Worm (Caenorhabditis elegans) whole organism, young adult: Measurements from ENCODE around the gene atfs-1.

Experiments used
- B0019.2 ChIP-seq: fragments of 200-800 bp; sonication (Bioruptor generic); conservative IDR thresholded peaks from 2 replicates; pipeline ENCODE4 v1.3.6; 2022; ENCODE audit warnings: missing genetic modification reagents, missing genetic modification characterization, missing compliant biosample characterization
- B0336.3 ChIP-seq: fragments of 200-800 bp; sonication (Bioruptor generic); IDR thresholded peaks from 2 replicates; pipeline ENCODE4 v1.3.6; 2022; ENCODE audit warnings: missing genetic modification characterization, missing compliant biosample characterization
- C06A6.2 ChIP-seq: fragments of 200-800 bp; sonication (Bioruptor generic); conservative IDR thresholded peaks from 2 replicates; pipeline ENCODE4 v1.3.6; 2022; ENCODE audit warnings: missing genetic modification characterization, missing compliant biosample characterization
- F10E7.11 ChIP-seq: sonication (generic microtip); optimal IDR thresholded peaks from 2 replicates; lab custom pipeline; 2017; ENCODE audit warnings: mild to moderate bottlenecking, missing genetic modification characterization, moderate library complexity, missing compliant biosample characterization
- F22D6.2 ChIP-seq: sonication (generic microtip); optimal IDR thresholded peaks from 2 replicates; lab custom pipeline; 2016; ENCODE audit warnings: mild to moderate bottlenecking, missing genetic modification characterization, missing compliant biosample characterization
- F37B4.10 ChIP-seq: fragments of 200-800 bp; sonication (Bioruptor generic); IDR thresholded peaks from 2 replicates; pipeline ENCODE4 v1.3.6; 2022; ENCODE audit warnings: missing genetic modification characterization, missing compliant biosample characterization
- F39B2.1 ChIP-seq: fragments of 200-800 bp; sonication (Bioruptor generic); IDR thresholded peaks from 2 replicates; pipeline ENCODE4 v1.3.6; 2022; ENCODE audit warnings: missing genetic modification reagents, missing genetic modification characterization, missing compliant biosample characterization
- F49E8.2 ChIP-seq: sonication (generic microtip); optimal IDR thresholded peaks from 3 replicates; lab custom pipeline; 2017; ENCODE audit warnings: missing genetic modification characterization, mild to moderate bottlenecking, missing compliant biosample characterization, antibody characterized with exemption, moderate library complexity; ENCODE audit not compliant: insufficient read depth
- F57C9.4 ChIP-seq: sonication (generic microtip); optimal IDR thresholded peaks from 2 replicates; lab custom pipeline; 2017; ENCODE audit warnings: mild to moderate bottlenecking, missing genetic modification characterization, missing compliant biosample characterization
- K12H6.12 ChIP-seq: fragments of 200-800 bp; sonication (Bioruptor generic); optimal IDR thresholded peaks from 2 replicates; lab custom pipeline; 2018; ENCODE audit warnings: mild to moderate bottlenecking, missing genetic modification characterization, missing compliant biosample characterization
- T26A5.8 ChIP-seq: sonication (generic microtip); optimal IDR thresholded peaks from 2 replicates; lab custom pipeline; 2016; ENCODE audit warnings: missing genetic modification characterization, missing compliant biosample characterization
- Y53F4B.3 ChIP-seq: fragments of 200-800 bp; sonication (Bioruptor generic); IDR thresholded peaks from 2 replicates; pipeline ENCODE4 v1.3.6; 2022; ENCODE audit warnings: missing genetic modification reagents, missing genetic modification characterization, missing compliant biosample characterization
- Y79H2A.3 ChIP-seq: fragments of 200-800 bp; sonication (Bioruptor generic); conservative IDR thresholded peaks from 2 replicates; pipeline ENCODE4 v1.3.6; 2022; ENCODE audit warnings: missing genetic modification reagents, missing genetic modification characterization, missing compliant biosample characterization
- akir-1 ChIP-seq: fragments of 200-800 bp; sonication (Bioruptor generic); optimal IDR thresholded peaks from 2 replicates; lab custom pipeline; 2018; ENCODE audit warnings: mild to moderate bottlenecking, missing genetic modification characterization, moderate library complexity, missing compliant biosample characterization
- ama-1 ChIP-seq, 3 experiments: fragments of 150-350 bp in 1 of 3; sonication (generic microtip) in 2 of 3; optimal IDR thresholded peaks; 2 replicates each; lab custom pipeline; 2014 to 2018; ENCODE audit warnings: missing biosample characterization in 2 of 3, missing genetic modification characterization in 2 of 3, missing genetic modification reagents in 2 of 3
- aptf-2 ChIP-seq: fragments of 200-800 bp; sonication (Bioruptor generic); conservative IDR thresholded peaks from 2 replicates; pipeline ENCODE4 v1.3.6; 2022; ENCODE audit warnings: missing genetic modification reagents, missing genetic modification characterization, missing compliant biosample characterization
- aptf-3 ChIP-seq: fragments of 200-800 bp; sonication (Bioruptor generic); IDR thresholded peaks from 2 replicates; pipeline ENCODE4 v1.3.6; 2022; ENCODE audit warnings: missing genetic modification characterization, missing compliant biosample characterization
- attf-5 ChIP-seq: fragments of 200-800 bp; sonication (Bioruptor generic); optimal IDR thresholded peaks from 2 replicates; lab custom pipeline; 2018; ENCODE audit warnings: mild to moderate bottlenecking, missing genetic modification characterization, missing compliant biosample characterization
- bed-2 ChIP-seq: fragments of 200-800 bp; sonication (Bioruptor generic); IDR thresholded peaks from 2 replicates; pipeline ENCODE4 v1.3.6; 2022; ENCODE audit warnings: missing genetic modification reagents, missing genetic modification characterization, missing compliant biosample characterization
- cebp-1 ChIP-seq, 2 experiments: fragments of 200-800 bp in 1 of 2; sonication (Bioruptor generic) in 1 of 2; sonication (generic microtip) in 1 of 2; IDR thresholded peaks in 1 of 2; optimal IDR thresholded peaks in 1 of 2; 2 replicates each; pipeline versions ENCODE4 v1.3.6 to Lab custom; 2017 to 2022; ENCODE audit warnings: missing compliant biosample characterization in 2 of 2, missing genetic modification characterization in 2 of 2, mild to moderate bottlenecking in 1 of 2, missing genetic modification reagents in 1 of 2, moderate library complexity in 1 of 2
- cebp-2 ChIP-seq: fragments of 200-800 bp; sonication (Bioruptor generic); IDR thresholded peaks from 2 replicates; pipeline ENCODE4 v1.3.6; 2022; ENCODE audit warnings: missing genetic modification characterization, missing compliant biosample characterization
- ceh-100 ChIP-seq: fragments of 200-800 bp; sonication (Bioruptor generic); IDR thresholded peaks from 2 replicates; pipeline ENCODE4 v1.3.6; 2022; ENCODE audit warnings: missing genetic modification reagents, missing genetic modification characterization, missing compliant biosample characterization
- ceh-58 ChIP-seq: fragments of 200-800 bp; sonication (Bioruptor generic); IDR thresholded peaks from 2 replicates; pipeline ENCODE4 v1.3.6; 2022; ENCODE audit warnings: missing genetic modification characterization, missing compliant biosample characterization
- dpl-1 ChIP-seq: fragments of 150-350 bp; optimal IDR thresholded peaks from 2 replicates; lab custom pipeline; 2014; ENCODE audit warnings: missing biosample characterization, missing genetic modification reagents, missing genetic modification characterization
- egl-18 ChIP-seq: fragments of 200-800 bp; sonication (Bioruptor generic); IDR thresholded peaks from 2 replicates; pipeline ENCODE4 v1.3.6; 2022; ENCODE audit warnings: missing genetic modification reagents, missing genetic modification characterization, missing compliant biosample characterization
- ekl-4 ChIP-seq: fragments of 200-800 bp; sonication (Bioruptor generic); IDR thresholded peaks from 2 replicates; pipeline ENCODE4 v1.3.6; 2022; ENCODE audit warnings: missing genetic modification reagents, missing genetic modification characterization, missing compliant biosample characterization
- fkh-3 ChIP-seq: sonication (generic microtip); optimal IDR thresholded peaks from 2 replicates; lab custom pipeline; 2016; ENCODE audit warnings: mild to moderate bottlenecking, missing genetic modification characterization, missing compliant biosample characterization
- gei-17 ChIP-seq: fragments of 200-800 bp; sonication (Bioruptor generic); optimal IDR thresholded peaks from 2 replicates; lab custom pipeline; 2018; ENCODE audit warnings: mild to moderate bottlenecking, missing genetic modification characterization, missing compliant biosample characterization
- him-1 ChIP-seq: sonication (generic microtip); optimal IDR thresholded peaks from 2 replicates; lab custom pipeline; 2016; ENCODE audit warnings: missing genotype, missing genetic modification reagents, missing genetic modification characterization, missing compliant biosample characterization
- hrde-1 ChIP-seq: sonication (generic microtip); optimal IDR thresholded peaks from 2 replicates; lab custom pipeline; 2016; ENCODE audit warnings: missing genetic modification characterization, mild to moderate bottlenecking, missing compliant biosample characterization, moderate library complexity, missing genotype, missing genetic modification reagents, borderline replicate concordance
- let-607 ChIP-seq, 2 experiments: fragments of 200-800 bp in 1 of 2; sonication (Bioruptor generic) in 1 of 2; sonication (generic microtip) in 1 of 2; optimal IDR thresholded peaks; 2 replicates each; lab custom pipeline; 2016 to 2018; ENCODE audit warnings: mild to moderate bottlenecking in 2 of 2, missing compliant biosample characterization in 2 of 2, missing genetic modification characterization in 2 of 2, moderate library complexity in 2 of 2, missing genotype in 1 of 2
- lin-35 ChIP-seq, 3 experiments: fragments of 150-350 bp in 2 of 3; sonication (generic microtip) in 1 of 3; optimal IDR thresholded peaks; 2 replicates each; lab custom pipeline; 2014 to 2018; ENCODE audit warnings: missing biosample characterization in 3 of 3, missing genetic modification characterization in 3 of 3, missing genetic modification reagents in 3 of 3
- lin-40 ChIP-seq: sonication (generic microtip); optimal IDR thresholded peaks from 2 replicates; lab custom pipeline; 2016; ENCODE audit warnings: missing genetic modification characterization, mild to moderate bottlenecking, missing compliant biosample characterization, missing genotype, missing genetic modification reagents
- lin-54 ChIP-seq: fragments of 200-800 bp; sonication (Bioruptor generic); optimal IDR thresholded peaks from 2 replicates; lab custom pipeline; 2018; ENCODE audit warnings: mild to moderate bottlenecking, missing genetic modification characterization, missing compliant biosample characterization
- lir-1 ChIP-seq: fragments of 200-800 bp; sonication (Bioruptor generic); conservative IDR thresholded peaks from 2 replicates; pipeline ENCODE4 v1.3.6; 2022; ENCODE audit warnings: missing genetic modification reagents, missing genetic modification characterization, missing compliant biosample characterization
- madf-3 ChIP-seq: fragments of 200-800 bp; sonication (Bioruptor generic); IDR thresholded peaks from 2 replicates; pipeline ENCODE4 v1.3.6; 2022; ENCODE audit warnings: missing genetic modification reagents, missing genetic modification characterization, missing compliant biosample characterization
- nfya-1 ChIP-seq: sonication (generic microtip); optimal IDR thresholded peaks from 2 replicates; lab custom pipeline; 2017; ENCODE audit warnings: antibody characterized with exemption, missing compliant biosample characterization, missing genetic modification characterization, borderline replicate concordance; ENCODE audit not compliant: insufficient read depth
- nhr-179 ChIP-seq: sonication (generic microtip); optimal IDR thresholded peaks from 2 replicates; lab custom pipeline; 2016; ENCODE audit warnings: mild to moderate bottlenecking, missing genetic modification characterization, missing compliant biosample characterization
- nhr-27 ChIP-seq: fragments of 200-800 bp; sonication (Bioruptor generic); optimal IDR thresholded peaks from 2 replicates; lab custom pipeline; 2018; ENCODE audit warnings: mild to moderate bottlenecking, missing genetic modification characterization, moderate library complexity, missing compliant biosample characterization
- tbx-9 ChIP-seq: sonication (generic microtip); optimal IDR thresholded peaks from 2 replicates; lab custom pipeline; 2016; ENCODE audit warnings: borderline replicate concordance, missing genetic modification characterization, inconsistent platforms, missing compliant biosample characterization
- unc-130 ChIP-seq: sonication (generic microtip); optimal IDR thresholded peaks from 2 replicates; lab custom pipeline; 2016; ENCODE audit warnings: missing genetic modification reagents, missing genetic modification characterization, missing compliant biosample characterization
- xnd-1 ChIP-seq: sonication (generic microtip); optimal IDR thresholded peaks from 2 replicates; lab custom pipeline; 2016; ENCODE audit warnings: missing genotype, missing genetic modification reagents, missing genetic modification characterization, missing compliant biosample characterization
- zfh-2 ChIP-seq: fragments of 200-800 bp; sonication (Bioruptor generic); conservative IDR thresholded peaks from 2 replicates; pipeline ENCODE4 v1.3.6; 2022; ENCODE audit warnings: missing genetic modification reagents, missing genetic modification characterization, missing compliant biosample characterization
- ztf-18 ChIP-seq: sonication (generic microtip); optimal IDR thresholded peaks from 2 replicates; lab custom pipeline; 2016; ENCODE audit warnings: missing genotype, mild to moderate bottlenecking, missing genetic modification characterization, missing compliant biosample characterization
- ztf-26 ChIP-seq: sonication (generic microtip); optimal IDR thresholded peaks from 2 replicates; lab custom pipeline; 2017; ENCODE audit warnings: missing genetic modification characterization, missing compliant biosample characterization
- ztf-3 ChIP-seq: fragments of 200-800 bp; sonication (Bioruptor generic); optimal IDR thresholded peaks from 2 replicates; lab custom pipeline; 2018; ENCODE audit warnings: mild to moderate bottlenecking, missing genetic modification characterization, missing compliant biosample characterization
- ztf-6 ChIP-seq: fragments of 200-800 bp; sonication (Bioruptor generic); IDR thresholded peaks from 2 replicates; pipeline ENCODE4 v1.3.6; 2022; ENCODE audit warnings: missing genetic modification reagents, missing genetic modification characterization, missing compliant biosample characterization

atfs-1 gene

ce11 chrV:14230788-14231583, 37.5 kb downstream of the atfs-1 start (continued):
- TF ChIP-seq C06A6.2 = no peak
- TF ChIP-seq lin-54 (GFP tag; lab: Kevin White, UChicago) = no peak
- no peak for TF ChIP-seq ztf-26 (tag; lab: Kevin White, UChicago)
- no peak for TF ChIP-seq ceh-100 (GFP tag; lab: Robert Waterston, UW)
- peak; percentile 4 for TF ChIP-seq him-1 (tag; lab: Kevin White, UChicago)
- no peak for TF ChIP-seq nhr-27 (tag; lab: Kevin White, UChicago)
- TF ChIP-seq cebp-1 (GFP tag; IDR thresholded peaks at IDR 0.05; lab: Robert Waterston, UW) = no peak
- TF ChIP-seq cebp-1 (tag; optimal IDR thresholded peaks at IDR 0.05; lab: Kevin White, UChicago) = no peak
- no peak for TF ChIP-seq hrde-1 (tag; lab: Kevin White, UChicago)
- no peak for TF ChIP-seq F57C9.4 (tag; lab: Kevin White, UChicago)
- TF ChIP-seq ztf-18 = peak; percentile 31
- no peak for TF ChIP-seq ztf-3
- TF ChIP-seq attf-5 (GFP tag; lab: Kevin White, UChicago) = no peak
- TF ChIP-seq madf-3 (GFP tag; lab: Robert Waterston, UW) = no peak
- no peak for TF ChIP-seq F10E7.11 (tag; lab: Kevin White, UChicago)
- no peak for TF ChIP-seq aptf-3
- TF ChIP-seq lin-40 (tag; lab: Kevin White, UChicago) = no peak
- no peak for TF ChIP-seq bed-2 (GFP tag; lab: Robert Waterston, UW)
- TF ChIP-seq gei-17 = no peak
- no peak for TF ChIP-seq akir-1
- TF ChIP-seq F49E8.2 (tag; lab: Kevin White, UChicago) = no peak
- TF ChIP-seq Y79H2A.3 (GFP tag; lab: Robert Waterston, UW) = no peak
- TF ChIP-seq ceh-58 (GFP tag; lab: Robert Waterston, UW) = no peak
- no peak for TF ChIP-seq unc-130 (GFP tag; lab: Kevin White, UChicago)
- TF ChIP-seq zfh-2 (GFP tag; lab: Robert Waterston, UW) = no peak
- no peak for TF ChIP-seq nfya-1 (tag; lab: Kevin White, UChicago)
- no peak for TF ChIP-seq lir-1 (GFP tag; lab: Robert Waterston, UW)
- no peak for TF ChIP-seq nhr-179 (tag; lab: Kevin White, UChicago)
- no peak for TF ChIP-seq let-607 (tag; optimal IDR thresholded peaks at IDR 0.05; lab: Kevin White, UChicago)
- no peak for TF ChIP-seq K12H6.12 (tag; lab: Kevin White, UChicago)
- no peak for TF ChIP-seq aptf-2 (GFP tag; lab: Robert Waterston, UW)
- no peak for TF ChIP-seq cebp-2
- no peak for TF ChIP-seq egl-18
- TF ChIP-seq F22D6.2 (tag; lab: Kevin White, UChicago) = no peak
- TF ChIP-seq T26A5.8 = no peak
- no peak for TF ChIP-seq ekl-4 (GFP tag; lab: Robert Waterston, UW)
- TF ChIP-seq ztf-6 (GFP tag; lab: Robert Waterston, UW) = no peak
- TF ChIP-seq fkh-3 = no peak
- TF ChIP-seq F37B4.10 = no peak
- TF ChIP-seq tbx-9 (tag; lab: Kevin White, UChicago) = no peak
- TF ChIP-seq dpl-1 (GFP tag; lab: Kevin White, UChicago) = no peak
- TF ChIP-seq Y53F4B.3 (GFP tag; lab: Robert Waterston, UW) = no peak
- no peak for TF ChIP-seq B0019.2 (GFP tag; lab: Robert Waterston, UW)
- TF ChIP-seq B0336.3 (GFP tag; lab: Robert Waterston, UW) = no peak
- TF ChIP-seq F39B2.1 (GFP tag; lab: Robert Waterston, UW) = no peak
- TF ChIP-seq xnd-1 = no peak
- TF ChIP-seq ama-1 (optimal IDR thresholded peaks at IDR 0.05; lab: Kevin White, UChicago) = no peak
- TF ChIP-seq ama-1 (GFP tag; optimal IDR thresholded peaks at IDR 0.05; lab: Kevin White, UChicago) = no peak
- no peak for TF ChIP-seq lin-35 (GFP tag; optimal IDR thresholded peaks at IDR 0.05; lab: Kevin White, UChicago)
